Fruit fly (Drosophila melanogaster) whole organism, adult: ENCODE results near the gene numb.

Experiments used
- CG11617 ChIP-seq: fragments of 200-800 bp; sonication (Bioruptor generic); optimal IDR thresholded peaks from 2 replicates; lab custom pipeline; 2017; ENCODE audit warnings: mild to moderate bottlenecking, missing biosample characterization, missing genetic modification reagents, missing genetic modification characterization
- CG12768 ChIP-seq: fragments of 200-800 bp; sonication (Bioruptor generic); optimal IDR thresholded peaks from 2 replicates; lab custom pipeline; 2017; ENCODE audit warnings: missing biosample characterization, missing genetic modification characterization, mild to moderate bottlenecking, moderate library complexity, missing genetic modification reagents
- CG1620 ChIP-seq: fragments of 200-800 bp; sonication (Bioruptor generic); optimal IDR thresholded peaks from 2 replicates; lab custom pipeline; 2016; ENCODE audit warnings: missing biosample characterization, missing genetic modification characterization
- CG5204 ChIP-seq: fragments of 200-800 bp; sonication (Bioruptor generic); optimal IDR thresholded peaks from 2 replicates; lab custom pipeline; 2016; ENCODE audit warnings: missing biosample characterization, missing genetic modification characterization
- CG7045 ChIP-seq: fragments of 200-800 bp; sonication (Bioruptor generic); optimal IDR thresholded peaks from 2 replicates; lab custom pipeline; 2017; ENCODE audit warnings: missing biosample characterization, mild to moderate bottlenecking, missing genetic modification characterization
- CG7101 ChIP-seq: fragments of 200-800 bp; sonication (Bioruptor generic); optimal IDR thresholded peaks from 2 replicates; lab custom pipeline; 2018; ENCODE audit warnings: missing biosample characterization, mild to moderate bottlenecking, missing genetic modification characterization, moderate library complexity
- Clk ChIP-seq: fragments of 200-800 bp; sonication (Bioruptor generic); optimal IDR thresholded peaks from 2 replicates; lab custom pipeline; 2017; ENCODE audit warnings: missing biosample characterization, missing genetic modification characterization
- Crg-1 ChIP-seq: fragments of 200-800 bp; sonication (Bioruptor generic); optimal IDR thresholded peaks from 2 replicates; lab custom pipeline; 2016; ENCODE audit warnings: missing biosample characterization, missing genetic modification characterization
- Mnt ChIP-seq: fragments of 200-800 bp; sonication (Bioruptor generic); optimal IDR thresholded peaks from 2 replicates; lab custom pipeline; 2016; ENCODE audit warnings: missing biosample characterization, mild to moderate bottlenecking, missing genetic modification characterization
- cic ChIP-seq: fragments of 200-800 bp; sonication (Bioruptor generic); optimal IDR thresholded peaks from 2 replicates; lab custom pipeline; 2017; ENCODE audit warnings: missing biosample characterization, mild to moderate bottlenecking, missing genetic modification characterization, moderate library complexity
- cnc ChIP-seq, 2 experiments: fragments of >200 bp; optimal IDR thresholded peaks; 2 replicates each; lab custom pipeline; 2017
- kay ChIP-seq: fragments of 200-800 bp; sonication (Bioruptor generic); peaks from one replicate; lab custom pipeline; 2016; ENCODE audit warnings: missing biosample characterization, missing genetic modification characterization, borderline replicate concordance
- tj ChIP-seq: fragments of 200-800 bp; sonication (Bioruptor generic); optimal IDR thresholded peaks from 3 replicates; lab custom pipeline; 2017; ENCODE audit warnings: missing biosample characterization, mild to moderate bottlenecking, missing genetic modification characterization, moderate library complexity

DNA sequence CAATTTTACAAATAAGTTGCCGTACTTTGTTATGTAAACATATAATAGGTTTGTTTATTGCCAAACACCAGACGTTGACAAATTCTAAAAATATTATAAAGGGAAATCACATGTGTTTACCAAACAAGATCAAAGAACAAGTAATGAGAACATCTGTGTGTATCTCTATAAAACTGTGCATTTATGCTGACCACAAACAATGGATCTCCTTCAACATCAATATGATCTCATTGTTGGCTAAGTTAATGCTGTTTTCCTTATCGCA lies 61.6 kb downstream of the numb start:
- no peak for TF ChIP-seq tj (GFP tag; lab: Kevin White, UChicago)
- no peak for TF ChIP-seq CG7101 (tag; lab: Kevin White, UChicago)
- no peak for TF ChIP-seq CG1620 (GFP tag; lab: Kevin White, UChicago)
- TF ChIP-seq CG12768: no peak
- TF ChIP-seq kay: no peak
- TF ChIP-seq CG7045 (GFP tag; lab: Kevin White, UChicago): no peak
- no peak for TF ChIP-seq CG11617
- TF ChIP-seq cic: no peak
- no peak for TF ChIP-seq Crg-1 (GFP tag; lab: Kevin White, UChicago)
- no peak for TF ChIP-seq Clk
- no peak for TF ChIP-seq CG5204 (GFP tag; lab: Kevin White, UChicago)
- TF ChIP-seq Mnt: no peak
- TF ChIP-seq cnc (optimal IDR thresholded peaks at IDR 0.05; lab: Kevin White, UChicago): no peak
